Worm (Caenorhabditis elegans): ENCODE measurements around the gene B0272.3.

ce11 chrX:9410747-9411146, 20.5 kb upstream of the B0272.3 start:
- no peak for TF ChIP-seq Y79H2A.3 (GFP tag; conservative IDR thresholded peaks at IDR 0.05)
- no peak for TF ChIP-seq ceh-100 (GFP tag; IDR thresholded peaks at IDR 0.05)
- TF ChIP-seq B0261.1 (tag; optimal IDR thresholded peaks at IDR 0.05): no peak
